Worm (Caenorhabditis elegans) whole organism, L4 larva: ENCODE measurements around the gene T08D10.3.
A peak's percentile ranks its signal among the peaks of the same experiment; 100 is the strongest.

Source experiments
- F10B5.3 ChIP-seq: sonication (generic microtip); optimal IDR thresholded peaks from 2 replicates; lab custom pipeline; 2016; ENCODE audit warnings: mild to moderate bottlenecking, missing genetic modification characterization, missing compliant biosample characterization
- aha-1 ChIP-seq: fragments of 150-350 bp; peaks from one replicate; lab custom pipeline; 2014; ENCODE audit warnings: missing biosample characterization, missing genetic modification characterization
- attf-4 ChIP-seq: sonication (generic microtip); optimal IDR thresholded peaks from 3 replicates; lab custom pipeline; 2017; ENCODE audit warnings: missing biosample characterization, missing genetic modification characterization
- ceh-20 ChIP-seq: fragments of 200-800 bp; sonication (Bioruptor generic); IDR thresholded peaks from 2 replicates; pipeline ENCODE4 v1.3.6; 2022; ENCODE audit warnings: missing genetic modification reagents, missing genetic modification characterization, missing compliant biosample characterization
- ceh-28 ChIP-seq: fragments of 150-350 bp; optimal IDR thresholded peaks from 2 replicates; lab custom pipeline; 2014; ENCODE audit warnings: missing biosample characterization, missing genetic modification reagents, missing genetic modification characterization
- ceh-44 ChIP-seq: fragments of 200-800 bp; sonication (Bioruptor generic); IDR thresholded peaks from 2 replicates; pipeline ENCODE4 v1.3.6; 2022; ENCODE audit warnings: missing genetic modification reagents, missing genetic modification characterization, missing compliant biosample characterization
- cey-2 ChIP-seq: sonication (generic microtip); optimal IDR thresholded peaks from 3 replicates; lab custom pipeline; 2017; ENCODE audit warnings: missing genetic modification characterization, mild to moderate bottlenecking, missing compliant biosample characterization, antibody characterized with exemption, borderline replicate concordance; ENCODE audit not compliant: insufficient read depth
- daf-16 ChIP-seq, 3 experiments: sonication (generic microtip); optimal IDR thresholded peaks; 2 replicates each; lab custom pipeline; 2016 to 2017; ENCODE audit warnings: missing genetic modification characterization in 3 of 3, missing genetic modification reagents in 3 of 3, mild to moderate bottlenecking in 2 of 3, missing compliant biosample characterization in 2 of 3, missing biosample characterization in 1 of 3, moderate library complexity in 1 of 3
- duxl-1 ChIP-seq: sonication (generic microtip); optimal IDR thresholded peaks from 2 replicates; lab custom pipeline; 2016; ENCODE audit warnings: mild to moderate bottlenecking, missing genetic modification characterization, moderate library complexity, missing compliant biosample characterization; ENCODE audit not compliant: poor library complexity
- dve-1 ChIP-seq: sonication (generic microtip); optimal IDR thresholded peaks from 2 replicates; lab custom pipeline; 2017; ENCODE audit warnings: antibody characterized with exemption, mild to moderate bottlenecking, missing genetic modification characterization, missing compliant biosample characterization; ENCODE audit not compliant: insufficient read depth
- egl-27 ChIP-seq: sonication (generic microtip); optimal IDR thresholded peaks from 3 replicates; lab custom pipeline; 2017; ENCODE audit warnings: missing biosample characterization, missing genetic modification reagents, missing genetic modification characterization
- hmg-1.1 ChIP-seq: fragments of 200-800 bp; sonication (Bioruptor generic); IDR thresholded peaks from 2 replicates; pipeline ENCODE4 v1.3.6; 2022; ENCODE audit warnings: missing genetic modification reagents, missing genetic modification characterization, missing compliant biosample characterization
- lim-7 ChIP-seq: fragments of 200-800 bp; sonication (Bioruptor generic); IDR thresholded peaks from 2 replicates; pipeline ENCODE4 v1.3.6; 2022; ENCODE audit warnings: missing genetic modification characterization, missing compliant biosample characterization
- lin-13 ChIP-seq: fragments of 150-350 bp; optimal IDR thresholded peaks from 2 replicates; lab custom pipeline; 2014; ENCODE audit warnings: missing biosample characterization, missing genetic modification reagents, missing genetic modification characterization
- madf-9 ChIP-seq: fragments of 200-800 bp; sonication (Bioruptor generic); conservative IDR thresholded peaks from 2 replicates; pipeline ENCODE4 v1.3.6; 2022; ENCODE audit warnings: missing genetic modification reagents, missing genetic modification characterization, missing compliant biosample characterization
- mdl-1 ChIP-seq, 2 experiments: fragments of 150-350 bp in 1 of 2; sonication (generic microtip) in 1 of 2; optimal IDR thresholded peaks; 2 replicates each; lab custom pipeline; 2014 to 2017; ENCODE audit warnings: missing biosample characterization in 2 of 2, missing genetic modification characterization in 2 of 2
- mep-1 ChIP-seq: fragments of 150-350 bp; sonication (generic microtip); optimal IDR thresholded peaks from 3 replicates; lab custom pipeline; 2014; ENCODE audit warnings: missing biosample characterization, missing genetic modification characterization
- mes-2 ChIP-seq: sonication (generic microtip); optimal IDR thresholded peaks from 2 replicates; lab custom pipeline; 2016; ENCODE audit warnings: missing genotype, mild to moderate bottlenecking, missing genetic modification characterization, missing compliant biosample characterization; ENCODE audit not compliant: poor library complexity, severe bottlenecking
- mxl-3 ChIP-seq: fragments of 200-800 bp; sonication (Bioruptor generic); optimal IDR thresholded peaks from 2 replicates; lab custom pipeline; 2018; ENCODE audit warnings: mild to moderate bottlenecking, missing genetic modification characterization, missing compliant biosample characterization
- nhr-11 ChIP-seq: fragments of 150-350 bp; optimal IDR thresholded peaks from 2 replicates; lab custom pipeline; 2014; ENCODE audit warnings: missing biosample characterization, missing genetic modification characterization
- nhr-237 ChIP-seq: sonication (generic microtip); optimal IDR thresholded peaks from 2 replicates; lab custom pipeline; 2017; ENCODE audit warnings: missing biosample characterization, missing genetic modification characterization
- nhr-28 ChIP-seq: fragments of 150-350 bp; optimal IDR thresholded peaks from 2 replicates; lab custom pipeline; 2014; ENCODE audit warnings: missing biosample characterization, missing genetic modification characterization
- nhr-76 ChIP-seq: fragments of 150-350 bp; optimal IDR thresholded peaks from 2 replicates; lab custom pipeline; 2014; ENCODE audit warnings: missing biosample characterization, missing genetic modification characterization
- pqm-1 ChIP-seq: sonication (generic microtip); optimal IDR thresholded peaks from 2 replicates; lab custom pipeline; 2017; ENCODE audit warnings: missing biosample characterization, missing genetic modification characterization
- rbr-2 ChIP-seq: sonication (generic microtip); optimal IDR thresholded peaks from 2 replicates; lab custom pipeline; 2016; ENCODE audit warnings: missing genotype, missing genetic modification characterization, missing compliant biosample characterization
- sdz-12 ChIP-seq: fragments of 200-800 bp; sonication (Bioruptor generic); optimal IDR thresholded peaks from 2 replicates; lab custom pipeline; 2018; ENCODE audit warnings: mild to moderate bottlenecking, missing genetic modification characterization, missing compliant biosample characterization
- skn-1 ChIP-seq: fragments of 150-350 bp; optimal IDR thresholded peaks from 2 replicates; lab custom pipeline; 2014; ENCODE audit warnings: missing biosample characterization, missing genetic modification characterization
- snpc-1.2 ChIP-seq: fragments of 200-800 bp; sonication (Bioruptor generic); IDR thresholded peaks from 2 replicates; pipeline ENCODE4 v1.3.6; 2022; ENCODE audit warnings: missing genetic modification reagents, missing genetic modification characterization, missing compliant biosample characterization
- snpc-4 ChIP-seq: fragments of 150-350 bp; optimal IDR thresholded peaks from 2 replicates; lab custom pipeline; 2014; ENCODE audit warnings: missing biosample characterization, missing genetic modification characterization
- spr-1 ChIP-seq: sonication (generic microtip); optimal IDR thresholded peaks from 2 replicates; lab custom pipeline; 2016; ENCODE audit warnings: mild to moderate bottlenecking, missing genetic modification characterization, missing compliant biosample characterization
- tra-1 ChIP-seq: fragments of 200-800 bp; sonication (Bioruptor generic); IDR thresholded peaks from 2 replicates; pipeline ENCODE4 v1.3.6; 2022; ENCODE audit warnings: missing genetic modification reagents, missing genetic modification characterization, missing compliant biosample characterization
- unc-130 ChIP-seq: sonication (generic microtip); optimal IDR thresholded peaks from 2 replicates; lab custom pipeline; 2016; ENCODE audit warnings: missing genetic modification reagents, missing genetic modification characterization, missing compliant biosample characterization
- unc-39 ChIP-seq: sonication (generic microtip); optimal IDR thresholded peaks from 2 replicates; lab custom pipeline; 2017; ENCODE audit warnings: missing biosample characterization, missing genetic modification characterization
- unc-62 ChIP-seq, 3 experiments: fragments of 150-350 bp in 1 of 3; sonication (generic microtip); optimal IDR thresholded peaks in 2 of 3; peaks in 1 of 3; 1 replicate in 1 of 3; 2 replicates in 2 of 3; lab custom pipeline; 2014 to 2017; ENCODE audit warnings: missing biosample characterization in 3 of 3, missing genetic modification characterization in 3 of 3, missing genetic modification reagents in 3 of 3, missing genotype in 1 of 3
- zfp-3 ChIP-seq: fragments of 200-800 bp; sonication (Bioruptor generic); conservative IDR thresholded peaks from 2 replicates; pipeline ENCODE4 v1.3.6; 2022; ENCODE audit warnings: missing genetic modification reagents, missing genetic modification characterization, missing compliant biosample characterization
- zip-2 ChIP-seq: fragments of 150-350 bp; optimal IDR thresholded peaks from 2 replicates; lab custom pipeline; 2014; ENCODE audit warnings: missing biosample characterization, missing genetic modification characterization
- ztf-11 ChIP-seq: fragments of 150-350 bp; optimal IDR thresholded peaks from 2 replicates; lab custom pipeline; 2014; ENCODE audit warnings: missing biosample characterization, missing genetic modification characterization

The T08D10.3 gene

DNA sequence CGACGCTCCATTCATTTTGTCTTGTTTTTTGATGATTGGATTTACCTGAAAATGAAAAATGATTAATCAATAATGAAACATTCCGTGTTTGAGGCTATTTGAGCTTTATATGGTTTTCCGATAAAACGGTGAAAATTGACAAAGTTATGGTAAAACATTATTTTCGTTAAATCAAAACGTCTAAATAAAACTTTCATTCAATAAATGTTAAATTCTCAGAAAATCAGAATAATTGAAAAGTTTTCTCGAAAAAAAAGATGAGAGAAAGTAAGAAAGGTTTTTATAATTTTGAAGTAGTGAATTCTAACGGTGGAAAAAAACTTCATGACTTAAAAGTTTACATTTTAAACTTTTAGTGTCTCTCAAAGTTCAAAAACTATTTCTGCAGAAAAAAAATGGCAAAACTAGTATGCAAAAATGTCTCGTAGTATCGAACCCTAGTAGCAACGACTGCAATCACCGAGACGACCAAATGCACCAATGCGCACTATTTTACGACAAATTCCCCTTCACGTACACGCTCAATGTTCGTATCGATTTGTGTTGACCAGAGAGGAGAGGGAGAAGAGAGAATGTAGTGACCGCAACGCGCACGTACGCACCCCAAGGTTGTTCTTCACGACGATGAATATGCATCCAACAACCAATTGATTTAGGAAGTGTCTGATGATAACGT lies 8.3 kb upstream of the T08D10.3 start, which contains the start of gene nfya-1 (continued):
- no peak for TF ChIP-seq cey-2 (tag; lab: Kevin White, UChicago)
- no peak for TF ChIP-seq skn-1 (tag; lab: Kevin White, UChicago)
- peak; percentile 60 for TF ChIP-seq nhr-28 (tag; lab: Kevin White, UChicago)
- peak in 1 of 2 experiments; percentile 70 for TF ChIP-seq mdl-1 (tag; optimal IDR thresholded peaks at IDR 0.05; lab: Kevin White, UChicago)
- peak; percentile 35 for TF ChIP-seq mxl-3
- TF ChIP-seq dve-1 (tag; lab: Kevin White, UChicago): peak; percentile 33
- peak in 1 of 2 experiments; percentile 85 for TF ChIP-seq unc-62 (GFP tag; optimal IDR thresholded peaks at IDR 0.05 in 1 of 2; lab: Kevin White, UChicago)
- TF ChIP-seq unc-62 (tag; optimal IDR thresholded peaks at IDR 0.05; lab: Kevin White, UChicago): no peak
- TF ChIP-seq duxl-1 (tag; lab: Kevin White, UChicago): peak; percentile 11
- TF ChIP-seq aha-1 (tag; lab: Kevin White, UChicago): peak; percentile 99
- peak; percentile 75 for TF ChIP-seq mes-2 (tag; lab: Kevin White, UChicago)
- peak; percentile 13 for TF ChIP-seq nhr-11 (tag; lab: Kevin White, UChicago)
- TF ChIP-seq madf-9 (GFP tag; lab: Robert Waterston, UW): 0 out of 2 replicates have a peak, but pooled peaks have one; percentile 9
- peak; percentile 62 for TF ChIP-seq ceh-28 (tag; lab: Kevin White, UChicago)
- no peak for TF ChIP-seq spr-1 (tag; lab: Kevin White, UChicago)
- peak; percentile 76 for TF ChIP-seq hmg-1.1 (GFP tag; lab: Robert Waterston, UW)

ce11 chrX:11948184-11948894 lies 6.9 kb upstream of the T08D10.3 start, which contains the start of gene lsd-1:
Gene lsd-1, plus strand, starts transcription at chrX:11948844.
- TF ChIP-seq nhr-76 (tag; lab: Kevin White, UChicago) (no peak), unc-62 (GFP tag; optimal IDR thresholded peaks at IDR 0.05 in 1 of 2; lab: Kevin White, UChicago) (peak in 1 of 2 experiments; percentile 76), unc-62 (tag; optimal IDR thresholded peaks at IDR 0.05; lab: Kevin White, UChicago) (no peak), daf-16 (GFP tag; optimal IDR thresholded peaks at IDR 0.05; lab: Kevin White, UChicago) (no peak), daf-16 (tag; optimal IDR thresholded peaks at IDR 0.05; lab: Kevin White, UChicago) (peak; percentile 39), aha-1 (tag; lab: Kevin White, UChicago) (no peak), unc-130 (GFP tag; lab: Kevin White, UChicago) (no peak), dve-1 (tag; lab: Kevin White, UChicago) (peak; percentile 42), lin-13 (no peak), rbr-2 (peak; percentile 28)

DNA sequence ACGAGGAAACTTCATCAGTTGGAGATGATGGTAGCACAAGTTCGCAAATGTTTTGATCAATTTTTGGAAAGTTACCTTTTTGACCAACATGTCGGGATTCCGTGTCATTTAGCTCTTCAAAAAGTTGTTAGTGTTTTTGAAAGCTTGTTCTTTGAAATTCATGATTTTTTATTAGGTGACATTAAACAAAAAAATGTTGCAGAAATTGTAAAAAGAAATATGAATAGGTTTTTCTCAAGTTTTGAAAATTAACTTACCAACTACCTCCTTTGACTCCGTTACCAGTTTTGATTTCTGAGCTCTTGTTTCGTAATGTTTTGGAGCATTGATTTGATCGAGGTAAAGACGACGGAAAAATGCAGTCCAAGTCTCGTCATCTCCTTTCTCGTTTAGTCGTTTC lies 3.1 kb upstream of the T08D10.3 start:
- TF ChIP-seq unc-62 (GFP tag; optimal IDR thresholded peaks at IDR 0.05 in 1 of 2; lab: Kevin White, UChicago) (peak in 1 of 2 experiments; percentile 94), unc-62 (tag; optimal IDR thresholded peaks at IDR 0.05; lab: Kevin White, UChicago) (no peak), lim-7 (GFP tag; lab: Robert Waterston, UW) (no peak)
- TF ChIP-seq, all 104 proteins: peak for 1

DNA sequence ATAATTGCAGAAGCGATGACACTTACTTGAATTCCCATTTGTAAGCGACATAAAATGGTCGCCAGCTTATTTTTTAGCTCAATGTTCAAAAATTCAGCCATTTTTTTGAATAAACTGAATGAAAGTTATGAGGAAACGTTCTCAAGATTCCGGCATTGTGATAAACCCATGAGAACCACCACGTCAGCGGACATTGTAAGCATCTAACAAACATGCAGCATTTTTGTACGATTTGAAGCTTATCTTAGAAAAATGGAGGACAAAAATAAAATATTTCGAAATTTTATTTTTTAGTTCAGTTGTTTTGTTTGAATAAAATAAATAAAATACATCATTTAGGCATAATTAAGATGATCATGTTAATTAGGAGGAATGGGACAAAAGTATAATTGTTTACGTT lies 2.0 kb upstream of the T08D10.3 start, which contains the start of gene T08D10.4:
T08D10.4 (minus strand) TSS at position 101 of the 400 bp plus-strand sequence.
- TF ChIP-seq rbr-2 (no peak), zip-2 (no peak), attf-4 (tag; lab: Kevin White, UChicago) (no peak), unc-62 (GFP tag; optimal IDR thresholded peaks at IDR 0.05 in 1 of 2; lab: Kevin White, UChicago) (peak in 1 of 2 experiments; percentile 8), unc-62 (tag; optimal IDR thresholded peaks at IDR 0.05; lab: Kevin White, UChicago) (no peak), snpc-1.2 (no peak), nhr-237 (tag; lab: Kevin White, UChicago) (no peak)

ce11 chrX:11957246-11957645 lies 2.0 kb downstream of the T08D10.3 start, which contains the start of gene T08D10.5:
Gene T08D10.5, plus strand, starts transcription at chrX:11957546.
- TF ChIP-seq ceh-20 (GFP tag; lab: Robert Waterston, UW) (no peak), zfp-3 (GFP tag; lab: Robert Waterston, UW) (no peak), sdz-12 (GFP tag; lab: Kevin White, UChicago) (no peak), skn-1 (tag; lab: Kevin White, UChicago) (no peak), mep-1 (tag; lab: Kevin White, UChicago) (no peak), mdl-1 (tag; optimal IDR thresholded peaks at IDR 0.05; lab: Kevin White, UChicago) (no peak), pqm-1 (tag; lab: Kevin White, UChicago) (no peak), snpc-4 (tag; lab: Kevin White, UChicago) (no peak), unc-39 (tag; lab: Kevin White, UChicago) (no peak), snpc-1.2 (no peak), nhr-76 (tag; lab: Kevin White, UChicago) (no peak), egl-27 (tag; lab: Kevin White, UChicago) (no peak), unc-62 (GFP tag; optimal IDR thresholded peaks at IDR 0.05 in 1 of 2; lab: Kevin White, UChicago) (no peak), unc-62 (tag; optimal IDR thresholded peaks at IDR 0.05; lab: Kevin White, UChicago) (no peak), lin-13 (no peak), ceh-44 (no peak), ztf-11 (tag; lab: Kevin White, UChicago) (no peak), F10B5.3 (tag; lab: Kevin White, UChicago) (no peak), tra-1 (GFP tag; lab: Robert Waterston, UW) (no peak)
